Fruit fly (Drosophila melanogaster) whole organism: ENCODE results near the gene mRpS23.

ENCODE experiments used
- CG8478 ChIP-seq: fragments of >200 bp; optimal IDR thresholded peaks from 2 replicates; lab custom pipeline; 2018; ENCODE audit warnings: inconsistent platforms
- Dll ChIP-seq: fragments of >200 bp; optimal IDR thresholded peaks from 2 replicates; lab custom pipeline; 2017
- EcR ChIP-seq, 2 experiments: fragments of >200 bp; optimal IDR thresholded peaks; 2 replicates each; lab custom pipeline; 2017; ENCODE audit warnings: missing biosample characterization in 2 of 2, missing genetic modification characterization in 2 of 2, missing genetic modification reagents in 2 of 2
- pan ChIP-seq: fragments of >200 bp; optimal IDR thresholded peaks from 2 replicates; lab custom pipeline; 2017
- psq ChIP-seq: fragments of >200 bp; optimal IDR thresholded peaks from 2 replicates; lab custom pipeline; 2017
- usp ChIP-seq: fragments of >200 bp; optimal IDR thresholded peaks from 2 replicates; lab custom pipeline; 2017; ENCODE audit warnings: missing biosample characterization, missing genetic modification characterization, mixed read lengths

- TF ChIP-seq pan (no peak), CG8478 (lab: Kevin White, UChicago) (no peak), EcR (GFP tag; optimal IDR thresholded peaks at IDR 0.05; lab: Kevin White, UChicago) (no peak), usp (GFP tag; lab: Kevin White, UChicago) (no peak), psq (lab: Kevin White, UChicago) (no peak), Dll (lab: Kevin White, UChicago) (no peak)
Measured at dm6 chr2L:13873147-13873546, 38.3 kb upstream of the mRpS23 start.
